Worm (Caenorhabditis elegans): Measurements from ENCODE around the gene C49F5.6.
A peak's percentile ranks its signal among the peaks of the same experiment; 100 is the strongest.

C49F5.6 gene

ce11 chrX:11987900-11988364, at the start of gene C49F5.6:
TSS of gene C49F5.6 (plus strand) at chrX:11988314.
- TF ChIP-seq lin-39 (tag; optimal IDR thresholded peaks at IDR 0.05) (no peak), elt-3 (tag; optimal IDR thresholded peaks at IDR 0.05) (no peak), eor-1 (tag; optimal IDR thresholded peaks at IDR 0.05) (no peak), sea-2 (GFP tag; optimal IDR thresholded peaks at IDR 0.05) (no peak), elt-2 (tag; optimal IDR thresholded peaks at IDR 0.05) (no peak), nhr-25 (tag; optimal IDR thresholded peaks at IDR 0.05) (no peak), R02D3.7 (tag; optimal IDR thresholded peaks at IDR 0.05) (no peak)

ce11 chrX:11938826-11939225, 49.3 kb upstream of the C49F5.6 start, which contains the start of gene F55G7.5:
TSS of gene F55G7.5 (minus strand) at chrX:11938926.
- TF ChIP-seq ama-1 (optimal IDR thresholded peaks at IDR 0.05) (no peak), skn-1 (tag; optimal IDR thresholded peaks at IDR 0.05) (no peak), ceh-16 (tag; optimal IDR thresholded peaks at IDR 0.05) (no peak)

ce11 chrX:11941951-11942350, 46.2 kb upstream of the C49F5.6 start, which contains the start of gene F55G7.3:
TSS of gene F55G7.3 (minus strand) at chrX:11942051.
- TF ChIP-seq ztf-11 (tag; optimal IDR thresholded peaks at IDR 0.05) (no peak), hmg-11 (tag; optimal IDR thresholded peaks at IDR 0.05) (no peak), tbx-2 (tag; optimal IDR thresholded peaks at IDR 0.05) (no peak), unc-39 (tag; optimal IDR thresholded peaks at IDR 0.05) (no peak), nhr-11 (tag; optimal IDR thresholded peaks at IDR 0.05) (no peak), nhr-67 (tag; optimal IDR thresholded peaks at IDR 0.05) (no peak), pha-4 (tag; optimal IDR thresholded peaks at IDR 0.05) (no peak), elt-1 (tag; optimal IDR thresholded peaks at IDR 0.05) (no peak), lsy-12 (tag; optimal IDR thresholded peaks at IDR 0.05) (no peak), ZK546.5 (tag; optimal IDR thresholded peaks at IDR 0.05) (no peak), elt-2 (tag; optimal IDR thresholded peaks at IDR 0.05) (no peak), nhr-77 (tag; optimal IDR thresholded peaks at IDR 0.05) (no peak), R02D3.7 (tag; optimal IDR thresholded peaks at IDR 0.05) (no peak)

ce11 chrX:11946788-11947463, 41.2 kb upstream of the C49F5.6 start, which contains the start of gene nfya-1:
TSS of gene nfya-1 (minus strand) at chrX:11946838.
- TF ChIP-seq fkh-2 (tag; optimal IDR thresholded peaks at IDR 0.05) = no peak
- no peak for TF ChIP-seq R02D3.7 (tag; optimal IDR thresholded peaks at IDR 0.05)
- peak; percentile 62 for TF ChIP-seq nhr-25 (tag; optimal IDR thresholded peaks at IDR 0.05)
- peak; percentile 27 for TF ChIP-seq elt-2 (tag; optimal IDR thresholded peaks at IDR 0.05)
- no peak for TF ChIP-seq daf-12 (tag; optimal IDR thresholded peaks at IDR 0.05)
- no peak for TF ChIP-seq ama-1 (optimal IDR thresholded peaks at IDR 0.05)
- no peak for TF ChIP-seq unc-39 (tag; optimal IDR thresholded peaks at IDR 0.05)
- no peak for TF ChIP-seq ceh-16 (tag; optimal IDR thresholded peaks at IDR 0.05)
- no peak for TF ChIP-seq ZK546.5 (tag; optimal IDR thresholded peaks at IDR 0.05)
- TF ChIP-seq pha-4 (tag; optimal IDR thresholded peaks at IDR 0.05) = peak; percentile 68
- peak; percentile 16 for TF ChIP-seq pqm-1 (tag; optimal IDR thresholded peaks at IDR 0.05)
- TF ChIP-seq nhr-77 (tag; optimal IDR thresholded peaks at IDR 0.05) = no peak
- TF ChIP-seq skn-1 (tag; optimal IDR thresholded peaks at IDR 0.05) = peak; percentile 38
- no peak for TF ChIP-seq ztf-11 (tag; optimal IDR thresholded peaks at IDR 0.05)
- peak; percentile 80 for TF ChIP-seq ceh-28 (tag; optimal IDR thresholded peaks at IDR 0.05)
- TF ChIP-seq ceh-9 (tag; optimal IDR thresholded peaks at IDR 0.05) = no peak
- TF ChIP-seq elt-3 (tag; optimal IDR thresholded peaks at IDR 0.05) = no peak
- no peak for TF ChIP-seq nhr-11 (tag; optimal IDR thresholded peaks at IDR 0.05)
- no peak for TF ChIP-seq zag-1 (tag; optimal IDR thresholded peaks at IDR 0.05)
- TF ChIP-seq hmg-11 (tag; optimal IDR thresholded peaks at IDR 0.05) = peak; percentile 81
- no peak for TF ChIP-seq nhr-12 (tag; optimal IDR thresholded peaks at IDR 0.05)
- TF ChIP-seq ceh-82 (tag; optimal IDR thresholded peaks at IDR 0.05) = no peak
- TF ChIP-seq fkh-10 (GFP tag; optimal IDR thresholded peaks at IDR 0.05) = no peak
- TF ChIP-seq aly-2 (tag; optimal IDR thresholded peaks at IDR 0.05) = no peak
- TF ChIP-seq snpc-4 (tag; optimal IDR thresholded peaks at IDR 0.05) = peak; percentile 27
- peak; percentile 53 for TF ChIP-seq egl-5 (tag; optimal IDR thresholded peaks at IDR 0.05)
- TF ChIP-seq nhr-28 (tag; optimal IDR thresholded peaks at IDR 0.05) = no peak
- TF ChIP-seq eor-1 (tag; optimal IDR thresholded peaks at IDR 0.05) = no peak
- no peak for TF ChIP-seq lsy-12 (tag; optimal IDR thresholded peaks at IDR 0.05)
- TF ChIP-seq nhr-43 (tag; optimal IDR thresholded peaks at IDR 0.05; ENCODE audit: poor library complexity, severe bottlenecking) = peak; percentile 34
- no peak for TF ChIP-seq nhr-67 (tag; optimal IDR thresholded peaks at IDR 0.05)
- no peak for TF ChIP-seq ztf-4 (tag; optimal IDR thresholded peaks at IDR 0.05)
- no peak for TF ChIP-seq egl-27 (tag; optimal IDR thresholded peaks at IDR 0.05)
- TF ChIP-seq nhr-76 (tag; optimal IDR thresholded peaks at IDR 0.05) = no peak
- TF ChIP-seq sea-2 (GFP tag; optimal IDR thresholded peaks at IDR 0.05) = no peak
- TF ChIP-seq nhr-237 (tag; optimal IDR thresholded peaks at IDR 0.05) = no peak
- TF ChIP-seq elt-1 (tag; optimal IDR thresholded peaks at IDR 0.05) = no peak
- TF ChIP-seq jun-1 (tag; optimal IDR thresholded peaks at IDR 0.05) = no peak
- no peak for TF ChIP-seq tbx-2 (tag; optimal IDR thresholded peaks at IDR 0.05)
- no peak for TF ChIP-seq fos-1 (tag; optimal IDR thresholded peaks at IDR 0.05)
- no peak for TF ChIP-seq nfya-1 (tag; optimal IDR thresholded peaks at IDR 0.05; ENCODE audit: insufficient read depth)
- peak; percentile 19 for TF ChIP-seq nhr-23 (tag; optimal IDR thresholded peaks at IDR 0.05)
- TF ChIP-seq mml-1 (tag; optimal IDR thresholded peaks at IDR 0.05) = no peak
